Worm (Caenorhabditis elegans): ENCODE data around the gene grd-2.

- TF ChIP-seq unc-62 (GFP tag; optimal IDR thresholded peaks at IDR 0.05 in 1 of 2) (no peak), unc-62 (tag; optimal IDR thresholded peaks at IDR 0.05) (no peak), ztf-11 (tag; optimal IDR thresholded peaks at IDR 0.05) (no peak), lin-15B (tag; optimal IDR thresholded peaks at IDR 0.05) (no peak), mdl-1 (tag; optimal IDR thresholded peaks at IDR 0.05) (no peak), Y5F2A.4 (GFP tag; optimal IDR thresholded peaks at IDR 0.05) (no peak), fkh-10 (GFP tag; optimal IDR thresholded peaks at IDR 0.05) (no peak), arid-1 (GFP tag; conservative IDR thresholded peaks at IDR 0.05) (no peak), ama-1 (optimal IDR thresholded peaks at IDR 0.05) (no peak), daf-12 (tag; optimal IDR thresholded peaks at IDR 0.05) (no peak), hlh-30 (tag; optimal IDR thresholded peaks at IDR 0.05; ENCODE audit: insufficient read depth) (no peak)
These were observed 906 bp upstream of the grd-2 start, which contains the start of gene ttr-12 for ce11 chrV:20608688-20609087.

All from whole organism, L4 larva.